Fruit fly (Drosophila melanogaster) whole organism, embryonic: ENCODE measurements around the gene Ublcp1.
A peak's percentile ranks its signal among the peaks of the same experiment; 100 is the strongest.

Source experiments
- Adf1 ChIP-seq: fragments of 200-800 bp; sonication (Bioruptor generic); IDR thresholded peaks from 2 replicates; pipeline ENCODE4 v1.3.6; 2022; ENCODE audit warnings: missing biosample characterization, missing genetic modification characterization
- Antp ChIP-seq: fragments of 200-800 bp; sonication (Bioruptor generic); optimal IDR thresholded peaks from 3 replicates; lab custom pipeline; 2016; ENCODE audit warnings: missing biosample characterization, missing genetic modification characterization
- Bteb2 ChIP-seq: fragments of 200-800 bp; sonication (Bioruptor generic); optimal IDR thresholded peaks from 2 replicates; lab custom pipeline; 2016; ENCODE audit warnings: missing biosample characterization, missing genetic modification characterization
- CG10147 ChIP-seq: fragments of 200-800 bp; sonication (Bioruptor generic); optimal IDR thresholded peaks from 2 replicates; lab custom pipeline; 2019; ENCODE audit warnings: missing biosample characterization, mild to moderate bottlenecking, missing genetic modification characterization, moderate library complexity
- CG10431 ChIP-seq: fragments of 200-800 bp; sonication (Bioruptor generic); optimal IDR thresholded peaks from 3 replicates; lab custom pipeline; 2018; ENCODE audit warnings: missing biosample characterization, mild to moderate bottlenecking, missing genetic modification characterization
- CG11093 ChIP-seq: fragments of 200-800 bp; sonication (Bioruptor generic); IDR thresholded peaks from 3 replicates; pipeline ENCODE4 v1.3.6; 2022; ENCODE audit warnings: missing biosample characterization, missing genetic modification characterization
- CG11504 ChIP-seq: fragments of 200-800 bp; sonication (Bioruptor generic); optimal IDR thresholded peaks from 3 replicates; lab custom pipeline; 2019; ENCODE audit warnings: missing biosample characterization, mild to moderate bottlenecking, missing genetic modification characterization, moderate library complexity
- CG12659 ChIP-seq: fragments of 200-800 bp; sonication (Bioruptor generic); optimal IDR thresholded peaks from 3 replicates; lab custom pipeline; 2017; ENCODE audit warnings: mild to moderate bottlenecking, missing biosample characterization, missing genetic modification reagents, missing genetic modification characterization
- CG13624 ChIP-seq: fragments of 200-800 bp; sonication (Bioruptor generic); optimal IDR thresholded peaks from 2 replicates; lab custom pipeline; 2016; ENCODE audit warnings: missing biosample characterization, missing genetic modification characterization
- CG14050 ChIP-seq: fragments of 200-800 bp; sonication (Bioruptor generic); IDR thresholded peaks from 3 replicates; pipeline ENCODE4 v1.3.6; 2022; ENCODE audit warnings: missing biosample characterization, missing genetic modification characterization
- CG14710 ChIP-seq: fragments of 200-800 bp; sonication (Bioruptor generic); optimal IDR thresholded peaks from 3 replicates; lab custom pipeline; 2019; ENCODE audit warnings: missing biosample characterization, mild to moderate bottlenecking, missing genetic modification characterization, moderate library complexity
- CG15514 ChIP-seq: fragments of 200-800 bp; sonication (Bioruptor generic); optimal IDR thresholded peaks from 3 replicates; lab custom pipeline; 2017; ENCODE audit warnings: missing biosample characterization, missing genetic modification characterization, mild to moderate bottlenecking, moderate library complexity, missing genetic modification reagents
- CG17328 ChIP-seq: fragments of 200-800 bp; sonication (Bioruptor generic); IDR thresholded peaks from 2 replicates; pipeline ENCODE4 v1.3.6; 2022; ENCODE audit warnings: missing biosample characterization, missing genetic modification characterization
- CG18476 ChIP-seq: fragments of 200-800 bp; sonication (Bioruptor generic); optimal IDR thresholded peaks from 2 replicates; lab custom pipeline; 2016; ENCODE audit warnings: missing biosample characterization, mild to moderate bottlenecking, missing genetic modification characterization
- CG2712 ChIP-seq: fragments of 200-800 bp; optimal IDR thresholded peaks from 3 replicates; lab custom pipeline; 2019; ENCODE audit warnings: missing biosample characterization, mild to moderate bottlenecking, missing genetic modification characterization, moderate library complexity
- CG34376 ChIP-seq: fragments of 200-800 bp; sonication (Bioruptor generic); optimal IDR thresholded peaks from 2 replicates; lab custom pipeline; 2018; ENCODE audit warnings: missing biosample characterization, mild to moderate bottlenecking, missing genetic modification characterization
- CG6689 ChIP-seq: fragments of 200-800 bp; sonication (Bioruptor generic); IDR thresholded peaks from 2 replicates; pipeline ENCODE4 v1.3.6; 2022; ENCODE audit warnings: missing biosample characterization, missing genetic modification characterization
- CG9215 ChIP-seq: fragments of 200-800 bp; sonication (Bioruptor generic); IDR thresholded peaks from 2 replicates; pipeline ENCODE4 v1.3.6; 2022; ENCODE audit warnings: missing biosample characterization, missing genetic modification characterization
- CG9609 ChIP-seq: fragments of 200-800 bp; sonication (Bioruptor generic); optimal IDR thresholded peaks from 3 replicates; lab custom pipeline; 2016; ENCODE audit warnings: missing biosample characterization, missing genetic modification characterization
- CHES-1-like ChIP-seq: fragments of 200-800 bp; sonication (Bioruptor generic); optimal IDR thresholded peaks from 2 replicates; lab custom pipeline; 2016; ENCODE audit warnings: missing biosample characterization, missing genetic modification characterization
- CTCF ChIP-seq: fragments of 200-800 bp; sonication (Bioruptor generic); optimal IDR thresholded peaks from 2 replicates; lab custom pipeline; 2017; ENCODE audit warnings: missing biosample characterization, mild to moderate bottlenecking, missing genetic modification characterization, moderate library complexity
- CoRest ChIP-seq: fragments of 200-800 bp; sonication (Bioruptor generic); optimal IDR thresholded peaks from 3 replicates; lab custom pipeline; 2018; ENCODE audit warnings: missing biosample characterization, mild to moderate bottlenecking, missing genetic modification characterization, moderate library complexity
- D19A ChIP-seq: fragments of 200-800 bp; optimal IDR thresholded peaks from 3 replicates; lab custom pipeline; 2019; ENCODE audit warnings: missing biosample characterization, mild to moderate bottlenecking, missing genetic modification characterization, moderate library complexity
- Dad ChIP-seq: fragments of 200-800 bp; sonication (Bioruptor generic); optimal IDR thresholded peaks from 3 replicates; lab custom pipeline; 2016; ENCODE audit warnings: missing biosample characterization, missing genetic modification characterization
- Dll ChIP-seq: fragments of 200-800 bp; sonication (Bioruptor generic); IDR thresholded peaks from 4 replicates; pipeline ENCODE4 v1.3.6; 2022; ENCODE audit warnings: missing biosample characterization, missing genetic modification characterization; ENCODE audit not compliant: partially characterized antibody
- Hmr ChIP-seq: fragments of 200-800 bp; sonication (Bioruptor generic); optimal IDR thresholded peaks from 3 replicates; lab custom pipeline; 2017; ENCODE audit warnings: mild to moderate bottlenecking, missing biosample characterization, missing genetic modification reagents, missing genetic modification characterization
- Hr3 ChIP-seq: fragments of 200-800 bp; sonication (Bioruptor generic); optimal IDR thresholded peaks from 3 replicates; lab custom pipeline; 2016; ENCODE audit warnings: missing biosample characterization, missing genetic modification characterization
- Hr39 ChIP-seq: fragments of >200 bp; optimal IDR thresholded peaks from 2 replicates; lab custom pipeline; 2017
- Kr ChIP-seq: fragments of 200-800 bp; sonication (Bioruptor generic); optimal IDR thresholded peaks from 2 replicates; lab custom pipeline; 2017; ENCODE audit warnings: missing biosample characterization, mild to moderate bottlenecking, missing genetic modification characterization
- Xrp1 ChIP-seq: fragments of 200-800 bp; sonication (Bioruptor generic); IDR thresholded peaks from 2 replicates; pipeline ENCODE4 v1.3.6; 2022; ENCODE audit warnings: missing biosample characterization, missing genetic modification characterization
- amos ChIP-seq: fragments of 200-800 bp; sonication (Bioruptor generic); IDR thresholded peaks from 2 replicates; pipeline ENCODE4 v1.3.6; 2022; ENCODE audit warnings: missing biosample characterization, missing genetic modification characterization; ENCODE audit not compliant: partially characterized antibody
- cas ChIP-seq: fragments of 200-800 bp; sonication (Bioruptor generic); IDR thresholded peaks from 2 replicates; pipeline ENCODE4 v1.3.6; 2022; ENCODE audit warnings: missing biosample characterization, missing genetic modification characterization
- crp ChIP-seq, 2 experiments: fragments of 200-800 bp; sonication (Bioruptor generic); optimal IDR thresholded peaks; 2 replicates in 1 of 2; 3 replicates in 1 of 2; lab custom pipeline; 2017; ENCODE audit warnings: missing biosample characterization in 2 of 2, missing genetic modification characterization in 2 of 2, mild to moderate bottlenecking in 1 of 2, moderate library complexity in 1 of 2
- dysf ChIP-seq: fragments of 200-800 bp; sonication (Bioruptor generic); IDR thresholded peaks from 3 replicates; pipeline ENCODE4 v1.3.6; 2022; ENCODE audit warnings: missing biosample characterization, missing genetic modification characterization
- eyg ChIP-seq: fragments of 200-800 bp; sonication (Bioruptor generic); optimal IDR thresholded peaks from 3 replicates; lab custom pipeline; 2016; ENCODE audit warnings: missing biosample characterization, missing genetic modification characterization
- grau ChIP-seq: fragments of 200-800 bp; optimal IDR thresholded peaks from 3 replicates; lab custom pipeline; 2019; ENCODE audit warnings: missing biosample characterization, mild to moderate bottlenecking, missing genetic modification characterization, moderate library complexity
- kay ChIP-seq: fragments of 200-800 bp; sonication (Bioruptor generic); optimal IDR thresholded peaks from 2 replicates; lab custom pipeline; 2016; ENCODE audit warnings: missing biosample characterization, missing genetic modification characterization
- kni ChIP-seq: fragments of 200-800 bp; sonication (Bioruptor generic); optimal IDR thresholded peaks from 3 replicates; lab custom pipeline; 2017; ENCODE audit warnings: mild to moderate bottlenecking, missing biosample characterization, missing genetic modification reagents, missing genetic modification characterization
- maf-S ChIP-seq: fragments of 200-800 bp; sonication (Bioruptor generic); optimal IDR thresholded peaks from 2 replicates; lab custom pipeline; 2016; ENCODE audit warnings: missing biosample characterization, missing genetic modification characterization
- mam ChIP-seq: fragments of 200-800 bp; sonication (Bioruptor generic); optimal IDR thresholded peaks from 3 replicates; lab custom pipeline; 2016; ENCODE audit warnings: missing biosample characterization, missing genetic modification characterization
- pan ChIP-seq, 4 experiments: fragments of >200 bp in 3 of 4; fragments of 200-800 bp in 1 of 4; sonication (Bioruptor generic) in 1 of 4; optimal IDR thresholded peaks in 3 of 4; IDR thresholded peaks in 1 of 4; 2 replicates each; pipeline versions ENCODE4 v1.3.6 to Lab custom; 2017 to 2022; ENCODE audit warnings: missing biosample characterization in 2 of 4, missing genetic modification characterization in 2 of 4, mixed read lengths in 1 of 4
- repo ChIP-seq: fragments of 200-800 bp; sonication (Bioruptor generic); optimal IDR thresholded peaks from 2 replicates; lab custom pipeline; 2016; ENCODE audit warnings: missing biosample characterization, missing genetic modification characterization
- schlank ChIP-seq: fragments of 200-800 bp; sonication (Bioruptor generic); optimal IDR thresholded peaks from 2 replicates; lab custom pipeline; 2018; ENCODE audit warnings: missing biosample characterization, mild to moderate bottlenecking, missing genetic modification characterization
- sd ChIP-seq: fragments of 200-800 bp; sonication (Bioruptor generic); optimal IDR thresholded peaks from 3 replicates; lab custom pipeline; 2018; ENCODE audit warnings: missing biosample characterization, mild to moderate bottlenecking, missing genetic modification characterization, moderate library complexity
- sug ChIP-seq: fragments of 200-800 bp; optimal IDR thresholded peaks from 2 replicates; lab custom pipeline; 2019; ENCODE audit warnings: missing biosample characterization, mild to moderate bottlenecking, missing genetic modification characterization, moderate library complexity
- tna ChIP-seq: fragments of 200-800 bp; sonication (Bioruptor generic); IDR thresholded peaks from 2 replicates; pipeline ENCODE4 v1.3.6; 2022; ENCODE audit warnings: missing biosample characterization, missing genetic modification characterization; ENCODE audit not compliant: partially characterized antibody
- trem ChIP-seq: fragments of 200-800 bp; optimal IDR thresholded peaks from 3 replicates; lab custom pipeline; 2019; ENCODE audit warnings: missing biosample characterization, mild to moderate bottlenecking, missing genetic modification characterization, moderate library complexity
- ttk ChIP-seq: fragments of 200-800 bp; sonication (Bioruptor generic); IDR thresholded peaks from 2 replicates; pipeline ENCODE4 v2.1.2; 2022; ENCODE audit warnings: missing biosample characterization, missing genetic modification characterization
- wek ChIP-seq: fragments of 200-800 bp; sonication (Bioruptor generic); optimal IDR thresholded peaks from 3 replicates; lab custom pipeline; 2018; ENCODE audit warnings: missing biosample characterization, mild to moderate bottlenecking, missing genetic modification characterization, moderate library complexity
- wor ChIP-seq: fragments of 200-800 bp; sonication (Bioruptor generic); IDR thresholded peaks from 2 replicates; pipeline ENCODE4 v1.3.6; 2022; ENCODE audit warnings: missing biosample characterization, missing genetic modification characterization

The Ublcp1 gene

DNA sequence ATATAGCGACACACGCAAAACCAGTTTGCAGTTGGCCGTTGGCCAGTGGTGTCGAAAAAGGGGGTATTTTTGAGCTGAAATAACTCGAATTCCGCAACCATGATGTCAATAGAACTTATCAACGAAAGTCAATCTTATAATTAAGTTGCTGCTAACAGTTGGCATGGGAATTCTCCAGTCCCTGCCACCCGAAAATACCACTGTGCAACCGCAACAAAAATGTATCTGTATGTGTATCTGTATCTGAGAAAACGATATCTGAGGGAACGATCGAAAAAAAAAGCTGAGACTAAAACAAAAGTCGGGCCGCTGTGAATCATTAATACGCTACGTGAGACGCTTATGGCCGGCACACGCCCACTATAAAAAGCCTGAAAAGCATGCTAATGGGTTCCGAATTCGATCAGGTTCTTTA lies 14.8 kb upstream of the Ublcp1 start:
- no peak for TF ChIP-seq crp (GFP tag; optimal IDR thresholded peaks at IDR 0.05; lab: Kevin White, UChicago)
- peak; percentile 95 for TF ChIP-seq sd (tag; lab: Kevin White, UChicago)
- peak; percentile 28; the same call in 1 of the 2 replicates for TF ChIP-seq Adf1 (GFP tag; lab: Robert Waterston, UW)
- no peak for TF ChIP-seq sug (tag; lab: Kevin White, UChicago)
- no peak for TF ChIP-seq Kr
- TF ChIP-seq Dll (GFP tag; lab: Robert Waterston, UW): no peak
- TF ChIP-seq Hr39 (lab: Kevin White, UChicago): no peak
- TF ChIP-seq CG12659: peak; percentile 2
- peak; percentile 17; the same call in 1 of the 3 replicates for TF ChIP-seq CG14050
- peak; percentile 24 for TF ChIP-seq CG2712 (tag; lab: Kevin White, UChicago)
- TF ChIP-seq Hmr (GFP tag; lab: Kevin White, UChicago): peak; percentile 60
- peak; percentile 38 for TF ChIP-seq CHES-1-like (GFP tag; lab: Kevin White, UChicago)
- no peak; the same call in 2 of the 3 replicates for TF ChIP-seq CG11093 (GFP tag; lab: Robert Waterston, UW)
- TF ChIP-seq schlank (tag; lab: Kevin White, UChicago): peak; percentile 11
- peak; percentile 31; the same call in 1 of the 2 replicates for TF ChIP-seq Xrp1 (GFP tag; lab: Robert Waterston, UW)
- 0 out of 2 replicates have a peak, but pooled peaks have one; percentile 36 for TF ChIP-seq CG17328
- peak; percentile 61; the same call in 1 of the 2 replicates for TF ChIP-seq CG9215 (GFP tag; lab: Robert Waterston, UW)
- TF ChIP-seq CG10147 (GFP tag; lab: Kevin White, UChicago): no peak
- no peak for TF ChIP-seq maf-S
- TF ChIP-seq CG13624 (GFP tag; lab: Kevin White, UChicago): peak; percentile 35
- TF ChIP-seq dysf (GFP tag; lab: Robert Waterston, UW): peak; percentile 70; the same call in 2 of the 3 replicates
- TF ChIP-seq CG11504 (tag; lab: Kevin White, UChicago): peak; percentile 68
- TF ChIP-seq tna (GFP tag; lab: Robert Waterston, UW): no peak
- no peak for TF ChIP-seq amos (GFP tag; lab: Robert Waterston, UW)
- TF ChIP-seq CG10431: no peak
- peak; percentile 42 for TF ChIP-seq CG9609 (GFP tag; lab: Kevin White, UChicago)
- no peak for TF ChIP-seq pan (optimal IDR thresholded peaks at IDR 0.05; lab: Kevin White, UChicago)
- TF ChIP-seq pan (GFP tag; optimal IDR thresholded peaks at IDR 0.05 in 1 of 2, IDR thresholded peaks at IDR 0.05 in 1 of 2): peak in 1 of 2 experiments; percentile 73
- TF ChIP-seq mam (GFP tag; lab: Kevin White, UChicago): peak; percentile 55
- 0 out of 2 replicates have a peak, but pooled peaks have one; percentile 30 for TF ChIP-seq CG6689
- TF ChIP-seq Hr3: peak; percentile 24
- TF ChIP-seq CG15514 (GFP tag; lab: Kevin White, UChicago): peak; percentile 39
- TF ChIP-seq repo: peak; percentile 17
- peak; percentile 38 for TF ChIP-seq kay (GFP tag; lab: Kevin White, UChicago)
- no peak for TF ChIP-seq cas (GFP tag; lab: Robert Waterston, UW)
- TF ChIP-seq CTCF (GFP tag; lab: Kevin White, UChicago): no peak
- no peak for TF ChIP-seq Dad (GFP tag; lab: Kevin White, UChicago)
- TF ChIP-seq CG14710 (tag; lab: Kevin White, UChicago): no peak
- no peak for TF ChIP-seq wor
- TF ChIP-seq kni (GFP tag; lab: Kevin White, UChicago): no peak
- no peak for TF ChIP-seq CG34376 (GFP tag; lab: Kevin White, UChicago)
- no peak for TF ChIP-seq D19A (tag; lab: Kevin White, UChicago)
- TF ChIP-seq ttk: 0 out of 2 replicates have a peak, but pooled peaks have one; percentile 29
- no peak for TF ChIP-seq wek (GFP tag; lab: Kevin White, UChicago)
- TF ChIP-seq trem: no peak
- peak; percentile 0 for TF ChIP-seq eyg (GFP tag; lab: Kevin White, UChicago)
- TF ChIP-seq Bteb2 (GFP tag; lab: Kevin White, UChicago): peak; percentile 54
- TF ChIP-seq CG18476 (GFP tag; lab: Kevin White, UChicago): no peak
- peak; percentile 52 for TF ChIP-seq Antp (GFP tag; lab: Kevin White, UChicago)
- peak; percentile 40 for TF ChIP-seq CoRest (tag; lab: Kevin White, UChicago)
- peak; percentile 54 for TF ChIP-seq grau (tag; lab: Kevin White, UChicago)
